Worm (Caenorhabditis elegans) whole organism, late embryonic: ENCODE data around the gene F11A5.5.

Experiments
- C38D4.7 ChIP-seq: fragments of 200-800 bp; sonication (Bioruptor generic); optimal IDR thresholded peaks from 2 replicates; lab custom pipeline; 2018; ENCODE audit warnings: mild to moderate bottlenecking, missing genetic modification characterization, moderate library complexity, missing compliant biosample characterization
- fkh-10 ChIP-seq: fragments of 150-350 bp; optimal IDR thresholded peaks from 2 replicates; lab custom pipeline; 2014; ENCODE audit warnings: missing biosample characterization, missing genetic modification reagents, missing genetic modification characterization
- nhr-11 ChIP-seq: fragments of 150-350 bp; optimal IDR thresholded peaks from 2 replicates; lab custom pipeline; 2014; ENCODE audit warnings: missing biosample characterization, missing genetic modification characterization
- pag-3 ChIP-seq: sonication (generic microtip); optimal IDR thresholded peaks from 2 replicates; lab custom pipeline; 2016; ENCODE audit warnings: missing compliant biosample characterization, missing genetic modification characterization, borderline replicate concordance
- sox-2 ChIP-seq: fragments of 200-800 bp; sonication (Bioruptor generic); IDR thresholded peaks from 2 replicates; pipeline ENCODE4 v1.3.6; 2022; ENCODE audit warnings: missing genetic modification reagents, missing genetic modification characterization, missing compliant biosample characterization
- unc-3 ChIP-seq, 2 experiments: fragments of 200-800 bp in 1 of 2; sonication (Bioruptor generic) in 1 of 2; sonication (generic microtip) in 1 of 2; conservative IDR thresholded peaks in 1 of 2; optimal IDR thresholded peaks in 1 of 2; 2 replicates each; pipeline versions ENCODE4 v1.3.6 to Lab custom; 2016 to 2022; ENCODE audit warnings: missing compliant biosample characterization in 2 of 2, missing genetic modification characterization in 2 of 2, missing genetic modification reagents in 1 of 2

ce11 chrV:16244078-16244477, 46.0 kb downstream of the F11A5.5 start, which contains the start of gene srh-104:
- TF ChIP-seq fkh-10 (no peak), unc-3 (GFP tag; conservative IDR thresholded peaks at IDR 0.05; lab: Robert Waterston, UW) (no peak), unc-3 (tag; optimal IDR thresholded peaks at IDR 0.05; lab: Kevin White, UChicago) (no peak), pag-3 (tag; lab: Kevin White, UChicago) (no peak), C38D4.7 (GFP tag; lab: Kevin White, UChicago) (no peak), nhr-11 (tag; lab: Kevin White, UChicago) (no peak), sox-2 (GFP tag; lab: Robert Waterston, UW) (no peak)
